Fruit fly (Drosophila melanogaster) whole organism, embryonic: Measurements from ENCODE around the gene CG14628.

Source experiments
- Adf1 ChIP-seq: fragments of 200-800 bp; sonication (Bioruptor generic); IDR thresholded peaks from 2 replicates; pipeline ENCODE4 v1.3.6; 2022; ENCODE audit warnings: missing biosample characterization, missing genetic modification characterization
- Bgb ChIP-seq: fragments of 200-800 bp; sonication (Bioruptor generic); IDR thresholded peaks from 2 replicates; pipeline ENCODE4 v1.3.6; 2022; ENCODE audit warnings: missing biosample characterization, missing genetic modification characterization; ENCODE audit not compliant: partially characterized antibody
- CG11695 ChIP-seq: fragments of 200-800 bp; sonication (Bioruptor generic); IDR thresholded peaks from 3 replicates; pipeline ENCODE4 v1.3.6; 2022; ENCODE audit warnings: missing biosample characterization, missing genetic modification characterization
- CG14441 ChIP-seq: fragments of 200-800 bp; sonication (Bioruptor generic); IDR thresholded peaks from 2 replicates; pipeline ENCODE4 v1.3.6; 2022; ENCODE audit warnings: missing biosample characterization, missing genetic modification characterization
- CG1647 ChIP-seq: fragments of 200-800 bp; sonication (Bioruptor generic); optimal IDR thresholded peaks from 3 replicates; lab custom pipeline; 2016; ENCODE audit warnings: missing biosample characterization, missing genetic modification characterization
- CG17385 ChIP-seq: fragments of 200-800 bp; sonication (Bioruptor generic); optimal IDR thresholded peaks from 3 replicates; lab custom pipeline; 2018; ENCODE audit warnings: missing biosample characterization, mild to moderate bottlenecking, missing genetic modification characterization
- CG1832 ChIP-seq: fragments of 200-800 bp; sonication (Bioruptor generic); optimal IDR thresholded peaks from 2 replicates; lab custom pipeline; 2017; ENCODE audit warnings: missing biosample characterization, mild to moderate bottlenecking, missing genetic modification characterization, inconsistent platforms
- CG2889 ChIP-seq: fragments of 200-800 bp; sonication (Bioruptor generic); IDR thresholded peaks from 3 replicates; pipeline ENCODE4 v1.3.6; 2022; ENCODE audit warnings: missing biosample characterization, missing genetic modification characterization
- CG3163 ChIP-seq: fragments of 200-800 bp; sonication (Bioruptor generic); optimal IDR thresholded peaks from 3 replicates; lab custom pipeline; 2016; ENCODE audit warnings: missing biosample characterization, missing genetic modification characterization
- CG32767 ChIP-seq: fragments of 200-800 bp; sonication (Bioruptor generic); IDR thresholded peaks from 2 replicates; pipeline ENCODE4 v1.3.6; 2022; ENCODE audit warnings: missing biosample characterization, missing genetic modification characterization
- CG3281 ChIP-seq: fragments of 200-800 bp; sonication (Bioruptor generic); optimal IDR thresholded peaks from 3 replicates; lab custom pipeline; 2017; ENCODE audit warnings: missing biosample characterization, mild to moderate bottlenecking, missing genetic modification characterization
- CG34224 ChIP-seq: fragments of 200-800 bp; sonication (Bioruptor generic); IDR thresholded peaks from 3 replicates; pipeline ENCODE4 v1.3.6; 2022; ENCODE audit warnings: missing biosample characterization, missing genetic modification characterization; ENCODE audit not compliant: partially characterized antibody
- CG34422 ChIP-seq: fragments of 200-800 bp; sonication (Bioruptor generic); IDR thresholded peaks from 3 replicates; pipeline ENCODE4 v1.3.6; 2022; ENCODE audit warnings: missing biosample characterization, missing genetic modification characterization
- CG42726 ChIP-seq: fragments of 200-800 bp; sonication (Bioruptor generic); IDR thresholded peaks from 2 replicates; pipeline ENCODE4 v1.3.6; 2022; ENCODE audit warnings: missing biosample characterization, missing genetic modification characterization; ENCODE audit not compliant: partially characterized antibody
- CG4360 ChIP-seq: fragments of 200-800 bp; sonication (Bioruptor generic); IDR thresholded peaks from 2 replicates; pipeline ENCODE4 v1.3.6; 2022; ENCODE audit warnings: missing biosample characterization, missing genetic modification characterization
- CG4404 ChIP-seq: fragments of 200-800 bp; sonication (Bioruptor generic); IDR thresholded peaks from 2 replicates; pipeline ENCODE4 v1.3.6; 2022; ENCODE audit warnings: missing biosample characterization, missing genetic modification characterization
- CG8089 ChIP-seq: fragments of 200-800 bp; sonication (Bioruptor generic); optimal IDR thresholded peaks from 3 replicates; lab custom pipeline; 2016; ENCODE audit warnings: missing biosample characterization, missing genetic modification characterization
- CG8944 ChIP-seq: fragments of 200-800 bp; sonication (Bioruptor generic); optimal IDR thresholded peaks from 3 replicates; lab custom pipeline; 2016; ENCODE audit warnings: missing biosample characterization, missing genetic modification characterization
- Deaf1 ChIP-seq: fragments of 200-800 bp; optimal IDR thresholded peaks from 3 replicates; lab custom pipeline; 2019; ENCODE audit warnings: missing biosample characterization, mild to moderate bottlenecking, missing genetic modification characterization, moderate library complexity
- ERR ChIP-seq: fragments of 200-800 bp; sonication (Bioruptor generic); optimal IDR thresholded peaks from 2 replicates; lab custom pipeline; 2016; ENCODE audit warnings: missing biosample characterization, missing genetic modification characterization
- Elba2 ChIP-seq: fragments of 200-800 bp; sonication (Bioruptor generic); optimal IDR thresholded peaks from 3 replicates; lab custom pipeline; 2016; ENCODE audit warnings: missing biosample characterization, missing genetic modification characterization
- Ets65A ChIP-seq: fragments of 200-800 bp; sonication (Bioruptor generic); peaks from one replicate; lab custom pipeline; 2016; ENCODE audit warnings: missing biosample characterization, missing genetic modification characterization
- GATAe ChIP-seq: fragments of 200-800 bp; sonication (Bioruptor generic); conservative IDR thresholded peaks from 2 replicates; pipeline ENCODE4 v1.3.6; 2022; ENCODE audit warnings: missing biosample characterization, missing genetic modification characterization
- HHEX ChIP-seq: fragments of 200-800 bp; sonication (Bioruptor generic); optimal IDR thresholded peaks from 3 replicates; lab custom pipeline; 2017; ENCODE audit warnings: missing biosample characterization, mild to moderate bottlenecking, missing genetic modification characterization, missing genetic modification reagents
- Jarid2 ChIP-seq: fragments of 200-800 bp; sonication (Bioruptor generic); optimal IDR thresholded peaks from 3 replicates; lab custom pipeline; 2017; ENCODE audit warnings: mild to moderate bottlenecking, missing biosample characterization, missing genetic modification reagents, missing genetic modification characterization
- Lhr ChIP-seq: fragments of 200-800 bp; sonication (Bioruptor generic); optimal IDR thresholded peaks from 3 replicates; lab custom pipeline; 2017; ENCODE audit warnings: mild to moderate bottlenecking, missing biosample characterization, missing genetic modification reagents, missing genetic modification characterization
- Ravus ChIP-seq: fragments of 200-800 bp; sonication (Bioruptor generic); IDR thresholded peaks from 2 replicates; pipeline ENCODE4 v1.3.6; 2022; ENCODE audit warnings: missing biosample characterization, missing genetic modification characterization
- Ssrp ChIP-seq: fragments of 200-800 bp; sonication (Bioruptor generic); optimal IDR thresholded peaks from 2 replicates; lab custom pipeline; 2018; ENCODE audit warnings: missing biosample characterization, mild to moderate bottlenecking, missing genetic modification characterization, moderate library complexity
- Usf ChIP-seq: fragments of 200-800 bp; sonication (Bioruptor generic); optimal IDR thresholded peaks from 2 replicates; lab custom pipeline; 2017; ENCODE audit warnings: missing genotype, missing biosample characterization, missing genetic modification characterization
- bbx ChIP-seq: fragments of 200-800 bp; sonication (Bioruptor generic); IDR thresholded peaks from 2 replicates; pipeline ENCODE4 v1.3.6; 2022; ENCODE audit warnings: missing biosample characterization, missing genetic modification characterization; ENCODE audit not compliant: partially characterized antibody
- bowl ChIP-seq: fragments of 200-800 bp; sonication (Bioruptor generic); IDR thresholded peaks from 2 replicates; pipeline ENCODE4 v1.3.6; 2022; ENCODE audit warnings: missing biosample characterization, missing genetic modification characterization
- cg ChIP-seq: fragments of 200-800 bp; sonication (Bioruptor generic); optimal IDR thresholded peaks from 3 replicates; lab custom pipeline; 2019; ENCODE audit warnings: missing biosample characterization, mild to moderate bottlenecking, missing genetic modification characterization, moderate library complexity
- chinmo ChIP-seq: fragments of 200-800 bp; sonication (Bioruptor generic); IDR thresholded peaks from 4 replicates; pipeline ENCODE4 v1.3.6; 2022; ENCODE audit warnings: missing biosample characterization, missing genetic modification characterization; ENCODE audit not compliant: partially characterized antibody
- chm ChIP-seq: fragments of 200-800 bp; sonication (Bioruptor generic); IDR thresholded peaks from 2 replicates; pipeline ENCODE4 v1.3.6; 2022; ENCODE audit warnings: missing biosample characterization, missing genetic modification characterization
- ci ChIP-seq: fragments of 200-800 bp; sonication (Bioruptor generic); IDR thresholded peaks from 3 replicates; pipeline ENCODE4 v1.3.6; 2022; ENCODE audit warnings: missing biosample characterization, missing genetic modification characterization
- croc ChIP-seq: fragments of 200-800 bp; sonication (Bioruptor generic); conservative IDR thresholded peaks from 3 replicates; pipeline ENCODE4 v1.3.6; 2022; ENCODE audit warnings: missing biosample characterization, missing genetic modification characterization
- crol ChIP-seq: fragments of 200-800 bp; sonication (Bioruptor generic); IDR thresholded peaks from 2 replicates; pipeline ENCODE4 v1.3.6; 2022; ENCODE audit warnings: missing biosample characterization, missing genetic modification characterization
- ftz-f1 ChIP-seq: fragments of 200-800 bp; sonication (Bioruptor generic); optimal IDR thresholded peaks from 2 replicates; lab custom pipeline; 2016; ENCODE audit warnings: missing biosample characterization, missing genetic modification characterization
- gcm ChIP-seq: fragments of 200-800 bp; sonication (Bioruptor generic); optimal IDR thresholded peaks from 2 replicates; lab custom pipeline; 2019; ENCODE audit warnings: missing biosample characterization, mild to moderate bottlenecking, missing genetic modification characterization, moderate library complexity
- grn ChIP-seq: fragments of 200-800 bp; sonication (Bioruptor generic); optimal IDR thresholded peaks from 3 replicates; lab custom pipeline; 2017; ENCODE audit warnings: missing biosample characterization, missing genetic modification characterization
- lola ChIP-seq, 3 experiments: fragments of >200 bp in 2 of 3; fragments of 200-800 bp in 1 of 3; sonication (Bioruptor generic) in 1 of 3; optimal IDR thresholded peaks; 2 replicates each; lab custom pipeline; 2017 to 2019; ENCODE audit warnings: missing biosample characterization in 3 of 3, missing genetic modification characterization in 3 of 3, mild to moderate bottlenecking in 1 of 3, moderate library complexity in 1 of 3
- pros ChIP-seq: fragments of 200-800 bp; sonication (Bioruptor generic); optimal IDR thresholded peaks from 3 replicates; lab custom pipeline; 2019; ENCODE audit warnings: missing biosample characterization, mild to moderate bottlenecking, missing genetic modification characterization, moderate library complexity
- rib ChIP-seq: fragments of 200-800 bp; sonication (Bioruptor generic); IDR thresholded peaks from 2 replicates; pipeline ENCODE4 v1.3.6; 2022; ENCODE audit warnings: missing biosample characterization, missing genetic modification characterization
- row ChIP-seq: fragments of 200-800 bp; sonication (Bioruptor generic); IDR thresholded peaks from 3 replicates; pipeline ENCODE4 v1.3.6; 2022; ENCODE audit warnings: missing biosample characterization, missing genetic modification characterization
- seq ChIP-seq: fragments of 200-800 bp; sonication (Bioruptor generic); IDR thresholded peaks from 2 replicates; pipeline ENCODE4 v1.3.6; 2022; ENCODE audit warnings: missing biosample characterization, missing genetic modification characterization
- tin ChIP-seq: fragments of 200-800 bp; sonication (Bioruptor generic); optimal IDR thresholded peaks from 3 replicates; lab custom pipeline; 2016; ENCODE audit warnings: missing biosample characterization, missing genetic modification characterization
- tll ChIP-seq, 2 experiments: fragments of 200-800 bp in 1 of 2; fragments of >200 bp in 1 of 2; sonication (Bioruptor generic) in 1 of 2; optimal IDR thresholded peaks; 2 replicates each; lab custom pipeline; 2017 to 2019; ENCODE audit warnings: missing biosample characterization in 2 of 2, missing genetic modification characterization in 2 of 2, mild to moderate bottlenecking in 1 of 2, moderate library complexity in 1 of 2
- zf30C ChIP-seq: fragments of 200-800 bp; sonication (Bioruptor generic); optimal IDR thresholded peaks from 3 replicates; lab custom pipeline; 2018; ENCODE audit warnings: missing biosample characterization, mild to moderate bottlenecking, missing genetic modification characterization

Gene CG14628

dm6 chrX:1134053-1135005 lies 11.1 kb upstream of the CG14628 start, which contains the start of gene CG3655:
CG3655 (minus strand) TSS chrX:1134896.
- no peak for TF ChIP-seq CG1647 (GFP tag; lab: Kevin White, UChicago)
- 0 out of 2 replicates have a peak, but pooled peaks have one; percentile 18 for TF ChIP-seq crol (GFP tag; lab: Robert Waterston, UW)
- no peak for TF ChIP-seq bowl (GFP tag; lab: Robert Waterston, UW)
- peak; percentile 1 for TF ChIP-seq cg
- peak; percentile 2 for TF ChIP-seq Ets65A (GFP tag; lab: Kevin White, UChicago)
- TF ChIP-seq CG42726 (GFP tag; lab: Robert Waterston, UW), result 0 out of 2 replicates have a peak, but pooled peaks have one; percentile 15
- TF ChIP-seq CG17385, result peak; percentile 74
- TF ChIP-seq Ravus, result no peak
- TF ChIP-seq CG32767 (GFP tag; lab: Robert Waterston, UW), result no peak
- peak; percentile 97 for TF ChIP-seq Jarid2 (GFP tag; lab: Kevin White, UChicago)
- TF ChIP-seq rib, result 0 out of 2 replicates have a peak, but pooled peaks have one; percentile 35
- no peak for TF ChIP-seq CG2889 (GFP tag; lab: Robert Waterston, UW)
- no peak for TF ChIP-seq Usf (GFP tag; lab: Kevin White, UChicago)
- TF ChIP-seq Lhr (GFP tag; lab: Kevin White, UChicago), result no peak
- TF ChIP-seq gcm (GFP tag; lab: Kevin White, UChicago), result no peak
- TF ChIP-seq CG14441 (GFP tag; lab: Robert Waterston, UW), result no peak
- no peak for TF ChIP-seq Deaf1
- TF ChIP-seq croc (GFP tag; lab: Robert Waterston, UW), result no peak
- no peak for TF ChIP-seq row (GFP tag; lab: Robert Waterston, UW)
- 0 out of 2 replicates have a peak, but pooled peaks have one; percentile 21 for TF ChIP-seq Bgb (GFP tag; lab: Robert Waterston, UW)
- TF ChIP-seq tin (GFP tag; lab: Kevin White, UChicago), result no peak
- no peak for TF ChIP-seq CG4404 (GFP tag; lab: Robert Waterston, UW)
- TF ChIP-seq grn (GFP tag; lab: Kevin White, UChicago), result peak; percentile 89
- TF ChIP-seq chm (GFP tag; lab: Robert Waterston, UW), result 0 out of 2 replicates have a peak, but pooled peaks have one; percentile 48
- TF ChIP-seq zf30C (GFP tag; lab: Kevin White, UChicago), result peak; percentile 48
- no peak for TF ChIP-seq ERR (GFP tag; lab: Kevin White, UChicago)
- TF ChIP-seq CG3163 (GFP tag; lab: Kevin White, UChicago), result peak; percentile 45
- TF ChIP-seq seq (GFP tag; lab: Robert Waterston, UW), result no peak
- TF ChIP-seq CG3281 (GFP tag; lab: Kevin White, UChicago), result no peak
- peak; percentile 49 for TF ChIP-seq Elba2 (GFP tag; lab: Kevin White, UChicago)
- peak in 1 of 2 experiments; percentile 32 for TF ChIP-seq tll (GFP tag; optimal IDR thresholded peaks at IDR 0.05; lab: Kevin White, UChicago)
- no peak for TF ChIP-seq Ssrp (tag; lab: Kevin White, UChicago)
- no peak for TF ChIP-seq HHEX (GFP tag; lab: Kevin White, UChicago)
- peak; percentile 54 for TF ChIP-seq pros
- no peak for TF ChIP-seq ftz-f1
- peak; percentile 5; the same call in 1 of the 2 replicates for TF ChIP-seq Adf1 (GFP tag; lab: Robert Waterston, UW)
- no peak for TF ChIP-seq ci
- peak; percentile 36; the same call in 1 of the 3 replicates for TF ChIP-seq CG34422 (GFP tag; lab: Robert Waterston, UW)
- TF ChIP-seq CG11695 (GFP tag; lab: Robert Waterston, UW), result no peak
- no peak for TF ChIP-seq GATAe (GFP tag; lab: Robert Waterston, UW)
- no peak for TF ChIP-seq CG8089
- no peak for TF ChIP-seq CG8944
- peak; percentile 43 for TF ChIP-seq CG1832
- no peak for TF ChIP-seq lola (GFP tag; optimal IDR thresholded peaks at IDR 0.05; lab: Kevin White, UChicago)
- 0 out of 3 replicates have a peak, but pooled peaks have one; percentile 16 for TF ChIP-seq CG34224
- TF ChIP-seq CG4360 (GFP tag; lab: Robert Waterston, UW), result peak; percentile 75
- 0 out of 4 replicates have a peak, but pooled peaks have one; percentile 73 for TF ChIP-seq chinmo (GFP tag; lab: Robert Waterston, UW)
- TF ChIP-seq bbx (GFP tag; lab: Robert Waterston, UW), result 0 out of 2 replicates have a peak, but pooled peaks have one; percentile 8
